Worm (Caenorhabditis elegans): ENCODE measurements around the gene ctsa-2.

ctsa-2 gene

ce11 chrX:6416357-6417087, 13.9 kb downstream of the ctsa-2 start, which contains the start of gene T22E5.6:
Gene T22E5.6 (minus strand): TSS chrX:6416407.
- TF ChIP-seq ets-4 (tag; optimal IDR thresholded peaks at IDR 0.05) = no peak
- no peak for TF ChIP-seq ceh-14 (tag; optimal IDR thresholded peaks at IDR 0.05)
- no peak for TF ChIP-seq npax-4 (tag; optimal IDR thresholded peaks at IDR 0.05)
- no peak for TF ChIP-seq eyg-1 (tag; optimal IDR thresholded peaks at IDR 0.05)
- TF ChIP-seq unc-42 (tag; optimal IDR thresholded peaks at IDR 0.05) = no peak
- no peak for TF ChIP-seq nhr-232 (tag; optimal IDR thresholded peaks at IDR 0.05)
- no peak for TF ChIP-seq T23F11.4 (GFP tag; optimal IDR thresholded peaks at IDR 0.05)
- no peak for TF ChIP-seq K02D7.2 (tag; optimal IDR thresholded peaks at IDR 0.05)
- TF ChIP-seq dmd-4 (tag; optimal IDR thresholded peaks at IDR 0.05; ENCODE audit: borderline replicate concordance) = no peak
- no peak for TF ChIP-seq ttx-3 (tag; optimal IDR thresholded peaks at IDR 0.05)
- TF ChIP-seq ceh-45 (GFP tag; IDR thresholded peaks at IDR 0.05) = no peak

ce11 chrX:6413583-6413982, 16.8 kb downstream of the ctsa-2 start:
- no peak for TF ChIP-seq hlh-13 (GFP tag; optimal IDR thresholded peaks at IDR 0.05)
- no peak for TF ChIP-seq ceh-22 (tag; optimal IDR thresholded peaks at IDR 0.05)
- no peak for TF ChIP-seq pha-2 (tag; optimal IDR thresholded peaks at IDR 0.05)
- no peak for TF ChIP-seq ceh-31 (tag; optimal IDR thresholded peaks at IDR 0.05)
- no peak for TF ChIP-seq fkh-6 (tag; optimal IDR thresholded peaks at IDR 0.05)
- TF ChIP-seq zip-5 (tag; optimal IDR thresholded peaks at IDR 0.05) = no peak

ce11 chrX:6412575-6412974, 17.8 kb downstream of the ctsa-2 start, which contains the start of gene T22E5.1:
Gene T22E5.1 (plus strand): TSS chrX:6412875.
- TF ChIP-seq ref-2 (tag; optimal IDR thresholded peaks at IDR 0.05) (no peak), pha-4 (tag; optimal IDR thresholded peaks at IDR 0.05) (no peak), lim-6 (tag; optimal IDR thresholded peaks at IDR 0.05) (no peak), K09A11.1 (tag; optimal IDR thresholded peaks at IDR 0.05; ENCODE audit: insufficient read depth) (no peak), hlh-8 (tag; optimal IDR thresholded peaks at IDR 0.05) (no peak), pros-1 (tag; optimal IDR thresholded peaks at IDR 0.05) (no peak), hlh-15 (tag; optimal IDR thresholded peaks at IDR 0.05) (no peak), ceh-2 (tag; optimal IDR thresholded peaks at IDR 0.05) (no peak), pqm-1 (tag; optimal IDR thresholded peaks at IDR 0.05) (no peak), unc-86 (tag; optimal IDR thresholded peaks at IDR 0.05) (no peak), gmeb-2 (tag; optimal IDR thresholded peaks at IDR 0.05) (no peak), elt-4 (tag; optimal IDR thresholded peaks at IDR 0.05) (no peak), dve-1 (tag; optimal IDR thresholded peaks at IDR 0.05) (no peak), K02D7.2 (tag; optimal IDR thresholded peaks at IDR 0.05) (no peak), unc-55 (GFP tag; optimal IDR thresholded peaks at IDR 0.05) (no peak), fax-1 (tag; optimal IDR thresholded peaks at IDR 0.05) (no peak), ceh-45 (GFP tag; IDR thresholded peaks at IDR 0.05) (no peak)

- TF ChIP-seq tbx-7 (tag; optimal IDR thresholded peaks at IDR 0.05) (no peak), madf-2 (tag; optimal IDR thresholded peaks at IDR 0.05) (no peak), pqm-1 (tag; optimal IDR thresholded peaks at IDR 0.05) (no peak), ceh-18 (tag; optimal IDR thresholded peaks at IDR 0.05) (peak; percentile 89), hlh-30 (tag; optimal IDR thresholded peaks at IDR 0.05; ENCODE audit: insufficient read depth) (no peak), sox-4 (tag; optimal IDR thresholded peaks at IDR 0.05) (no peak), nhr-232 (tag; optimal IDR thresholded peaks at IDR 0.05) (no peak), pag-3 (tag; optimal IDR thresholded peaks at IDR 0.05; ENCODE audit: borderline replicate concordance) (no peak), unc-3 (GFP tag; conservative IDR thresholded peaks at IDR 0.05) (no peak), unc-3 (tag; optimal IDR thresholded peaks at IDR 0.05) (no peak), ceh-6 (GFP tag; optimal IDR thresholded peaks at IDR 0.05) (no peak), hlh-13 (GFP tag; optimal IDR thresholded peaks at IDR 0.05) (no peak), fkh-10 (GFP tag; optimal IDR thresholded peaks at IDR 0.05) (no peak), ztf-16 (tag; optimal IDR thresholded peaks at IDR 0.05) (no peak), unc-86 (tag; optimal IDR thresholded peaks at IDR 0.05) (no peak), ref-2 (tag; optimal IDR thresholded peaks at IDR 0.05) (no peak), zip-5 (tag; optimal IDR thresholded peaks at IDR 0.05) (no peak), nhr-11 (tag; optimal IDR thresholded peaks at IDR 0.05) (no peak), F13H6.1 (tag; optimal IDR thresholded peaks at IDR 0.05) (peak; percentile 15), npax-4 (tag; optimal IDR thresholded peaks at IDR 0.05) (no peak), dve-1 (tag; optimal IDR thresholded peaks at IDR 0.05) (no peak), syd-9 (tag; optimal IDR thresholded peaks at IDR 0.05) (peak; percentile 32), eyg-1 (tag; optimal IDR thresholded peaks at IDR 0.05) (no peak)
These were observed 20.1 kb downstream of the ctsa-2 start, which contains the start of gene mup-2 for ce11 chrX:6410177-6410765. Gene mup-2 (minus strand): TSS chrX:6410227.
